Fruit fly (Drosophila melanogaster) whole organism, prepupa: ENCODE results near the gene CG33927.

Experiments used
- Blimp-1 ChIP-seq: fragments of 200-800 bp; sonication (Bioruptor generic); optimal IDR thresholded peaks from 3 replicates; lab custom pipeline; 2017; ENCODE audit warnings: missing biosample characterization, missing genetic modification characterization, mild to moderate bottlenecking, moderate library complexity, missing genetic modification reagents
- CG10631 ChIP-seq: fragments of 200-800 bp; sonication (Bioruptor generic); optimal IDR thresholded peaks from 2 replicates; lab custom pipeline; 2016; ENCODE audit warnings: missing biosample characterization, missing genetic modification characterization
- CG10669 ChIP-seq: fragments of 200-800 bp; sonication (Bioruptor generic); optimal IDR thresholded peaks from 3 replicates; lab custom pipeline; 2018; ENCODE audit warnings: missing biosample characterization, mild to moderate bottlenecking, missing genetic modification characterization, moderate library complexity
- CG15336 ChIP-seq: fragments of 200-800 bp; sonication (Bioruptor generic); IDR thresholded peaks from 2 replicates; pipeline ENCODE4 v1.3.6; 2022; ENCODE audit warnings: missing biosample characterization, missing genetic modification characterization
- CG16779 ChIP-seq: fragments of 200-800 bp; sonication (Bioruptor generic); optimal IDR thresholded peaks from 3 replicates; lab custom pipeline; 2017; ENCODE audit warnings: missing biosample characterization, mild to moderate bottlenecking, missing genetic modification characterization
- CG3032 ChIP-seq: fragments of 200-800 bp; optimal IDR thresholded peaks from 2 replicates; lab custom pipeline; 2019; ENCODE audit warnings: missing biosample characterization, mild to moderate bottlenecking, missing genetic modification characterization, moderate library complexity
- CG31627 ChIP-seq: fragments of 200-800 bp; sonication (Bioruptor generic); optimal IDR thresholded peaks from 3 replicates; lab custom pipeline; 2016; ENCODE audit warnings: missing biosample characterization, missing genetic modification characterization
- CG34406 ChIP-seq: fragments of 200-800 bp; sonication (Bioruptor generic); optimal IDR thresholded peaks from 3 replicates; lab custom pipeline; 2016; ENCODE audit warnings: missing biosample characterization, missing genetic modification characterization
- CG4318 ChIP-seq: fragments of 200-800 bp; sonication (Bioruptor generic); optimal IDR thresholded peaks from 3 replicates; lab custom pipeline; 2017; ENCODE audit warnings: missing biosample characterization, mild to moderate bottlenecking, missing genetic modification characterization
- CG6276 ChIP-seq: fragments of 200-800 bp; sonication (Bioruptor generic); optimal IDR thresholded peaks from 2 replicates; lab custom pipeline; 2017; ENCODE audit warnings: missing biosample characterization, mild to moderate bottlenecking, missing genetic modification characterization
- CG6792 ChIP-seq: fragments of 200-800 bp; sonication (Bioruptor generic); optimal IDR thresholded peaks from 3 replicates; lab custom pipeline; 2016; ENCODE audit warnings: missing biosample characterization, missing genetic modification characterization
- CG6808 ChIP-seq: fragments of 200-800 bp; sonication (Bioruptor generic); optimal IDR thresholded peaks from 3 replicates; lab custom pipeline; 2017; ENCODE audit warnings: missing biosample characterization, missing genetic modification characterization, mild to moderate bottlenecking, moderate library complexity, missing genetic modification reagents
- CG8119 ChIP-seq: fragments of 200-800 bp; sonication (Bioruptor generic); IDR thresholded peaks from 3 replicates; pipeline ENCODE4 v1.3.6; 2022; ENCODE audit warnings: missing biosample characterization, missing genetic modification characterization
- Eip75B ChIP-seq: fragments of 200-800 bp; sonication (Bioruptor generic); optimal IDR thresholded peaks from 3 replicates; lab custom pipeline; 2016; ENCODE audit warnings: missing biosample characterization, missing genetic modification characterization
- Eip93F ChIP-seq: fragments of 200-800 bp; sonication (Bioruptor generic); optimal IDR thresholded peaks from 2 replicates; lab custom pipeline; 2016; ENCODE audit warnings: missing biosample characterization, mild to moderate bottlenecking, missing genetic modification characterization
- Ets21C ChIP-seq: fragments of 200-800 bp; sonication (Bioruptor generic); optimal IDR thresholded peaks from 3 replicates; lab custom pipeline; 2016; ENCODE audit warnings: missing biosample characterization, missing genetic modification characterization
- Ets96B ChIP-seq: fragments of 200-800 bp; optimal IDR thresholded peaks from 2 replicates; lab custom pipeline; 2019; ENCODE audit warnings: missing biosample characterization, mild to moderate bottlenecking, missing genetic modification characterization, moderate library complexity
- Gug ChIP-seq: fragments of 200-800 bp; sonication (Bioruptor generic); IDR thresholded peaks from 2 replicates; pipeline ENCODE4 v1.3.6; 2022; ENCODE audit warnings: missing biosample characterization, missing genetic modification characterization
- Hr38 ChIP-seq: sonication (Bioruptor generic); optimal IDR thresholded peaks from 2 replicates; lab custom pipeline; 2016; ENCODE audit warnings: missing biosample characterization, missing genetic modification characterization
- Lpt ChIP-seq: fragments of 200-800 bp; sonication (Bioruptor generic); optimal IDR thresholded peaks from 3 replicates; lab custom pipeline; 2016; ENCODE audit warnings: missing biosample characterization, missing genetic modification characterization
- Met ChIP-seq: fragments of 200-800 bp; sonication (Bioruptor generic); optimal IDR thresholded peaks from 3 replicates; lab custom pipeline; 2016; ENCODE audit warnings: missing biosample characterization, missing genetic modification characterization
- OdsH ChIP-seq: fragments of 200-800 bp; sonication (Bioruptor generic); optimal IDR thresholded peaks from 3 replicates; lab custom pipeline; 2016; ENCODE audit warnings: missing biosample characterization, missing genetic modification characterization
- Smox ChIP-seq: fragments of 200-800 bp; sonication (Bioruptor generic); optimal IDR thresholded peaks from 3 replicates; lab custom pipeline; 2016; ENCODE audit warnings: missing biosample characterization, missing genetic modification characterization
- Sox102F ChIP-seq: fragments of 200-800 bp; sonication (Bioruptor generic); optimal IDR thresholded peaks from 2 replicates; lab custom pipeline; 2016; ENCODE audit warnings: missing biosample characterization, mild to moderate bottlenecking, missing genetic modification characterization
- Sox14 ChIP-seq: fragments of 200-800 bp; sonication (Bioruptor generic); optimal IDR thresholded peaks from 3 replicates; lab custom pipeline; 2016; ENCODE audit warnings: missing biosample characterization, missing genetic modification characterization
- Sox15 ChIP-seq: fragments of 200-800 bp; sonication (Bioruptor generic); optimal IDR thresholded peaks from 3 replicates; lab custom pipeline; 2016; ENCODE audit warnings: missing biosample characterization, missing genetic modification characterization
- achi ChIP-seq: fragments of 200-800 bp; sonication (Bioruptor generic); optimal IDR thresholded peaks from 3 replicates; lab custom pipeline; 2016; ENCODE audit warnings: missing biosample characterization, missing genetic modification characterization
- acj6 ChIP-seq: fragments of 200-800 bp; sonication (Bioruptor generic); optimal IDR thresholded peaks from 3 replicates; lab custom pipeline; 2016; ENCODE audit warnings: missing biosample characterization, missing genetic modification characterization
- cyc ChIP-seq: fragments of 200-800 bp; sonication (Bioruptor generic); optimal IDR thresholded peaks from 3 replicates; lab custom pipeline; 2016; ENCODE audit warnings: missing biosample characterization, missing genetic modification characterization
- dac ChIP-seq: fragments of 200-800 bp; sonication (Bioruptor generic); optimal IDR thresholded peaks from 2 replicates; lab custom pipeline; 2017; ENCODE audit warnings: missing biosample characterization, mild to moderate bottlenecking, missing genetic modification characterization
- dsx ChIP-seq: fragments of 200-800 bp; optimal IDR thresholded peaks from 3 replicates; lab custom pipeline; 2019; ENCODE audit warnings: missing biosample characterization, mild to moderate bottlenecking, missing genetic modification characterization, moderate library complexity; ENCODE audit not compliant: poor library complexity, severe bottlenecking
- eg ChIP-seq: fragments of 200-800 bp; sonication (Bioruptor generic); IDR thresholded peaks from 3 replicates; pipeline ENCODE4 v1.3.6; 2022; ENCODE audit warnings: missing biosample characterization, missing genetic modification characterization
- esn ChIP-seq: fragments of 200-800 bp; sonication (Bioruptor generic); optimal IDR thresholded peaks from 2 replicates; lab custom pipeline; 2016; ENCODE audit warnings: missing biosample characterization, mild to moderate bottlenecking, missing genetic modification characterization, moderate library complexity
- fd59A ChIP-seq: fragments of 200-800 bp; sonication (Bioruptor generic); optimal IDR thresholded peaks from 2 replicates; lab custom pipeline; 2017; ENCODE audit warnings: missing biosample characterization, mild to moderate bottlenecking, missing genetic modification characterization, missing genetic modification reagents
- fd85E ChIP-seq: fragments of 200-800 bp; sonication (Bioruptor generic); optimal IDR thresholded peaks from 3 replicates; lab custom pipeline; 2016; ENCODE audit warnings: missing biosample characterization, missing genetic modification characterization
- fkh ChIP-seq: fragments of 200-800 bp; sonication (Bioruptor generic); optimal IDR thresholded peaks from 3 replicates; lab custom pipeline; 2017; ENCODE audit warnings: missing biosample characterization, mild to moderate bottlenecking, missing genetic modification characterization, moderate library complexity
- lz ChIP-seq: fragments of 200-800 bp; sonication (Bioruptor generic); optimal IDR thresholded peaks from 3 replicates; lab custom pipeline; 2016; ENCODE audit warnings: missing biosample characterization, missing genetic modification characterization
- pdm3 ChIP-seq: fragments of 200-800 bp; sonication (Bioruptor generic); optimal IDR thresholded peaks from 3 replicates; lab custom pipeline; 2016; ENCODE audit warnings: missing biosample characterization, missing genetic modification characterization
- spab ChIP-seq: fragments of 200-800 bp; sonication (Bioruptor generic); optimal IDR thresholded peaks from 2 replicates; lab custom pipeline; 2017; ENCODE audit warnings: missing biosample characterization, mild to moderate bottlenecking, missing genetic modification characterization, missing genetic modification reagents
- ss ChIP-seq, 2 experiments: fragments of 200-800 bp; sonication (Bioruptor generic); optimal IDR thresholded peaks; 2 replicates in 1 of 2; 3 replicates in 1 of 2; lab custom pipeline; 2017 to 2018; ENCODE audit warnings: mild to moderate bottlenecking in 2 of 2, missing biosample characterization in 2 of 2, missing genetic modification characterization in 2 of 2, moderate library complexity in 1 of 2
- svp ChIP-seq: fragments of 200-800 bp; sonication (Bioruptor generic); peaks from one replicate; lab custom pipeline; 2016; ENCODE audit warnings: missing biosample characterization, missing genetic modification characterization
- vri ChIP-seq: fragments of 200-800 bp; sonication (Bioruptor generic); optimal IDR thresholded peaks from 3 replicates; lab custom pipeline; 2016; ENCODE audit warnings: missing biosample characterization, mild to moderate bottlenecking, missing genetic modification characterization

The CG33927 gene

DNA sequence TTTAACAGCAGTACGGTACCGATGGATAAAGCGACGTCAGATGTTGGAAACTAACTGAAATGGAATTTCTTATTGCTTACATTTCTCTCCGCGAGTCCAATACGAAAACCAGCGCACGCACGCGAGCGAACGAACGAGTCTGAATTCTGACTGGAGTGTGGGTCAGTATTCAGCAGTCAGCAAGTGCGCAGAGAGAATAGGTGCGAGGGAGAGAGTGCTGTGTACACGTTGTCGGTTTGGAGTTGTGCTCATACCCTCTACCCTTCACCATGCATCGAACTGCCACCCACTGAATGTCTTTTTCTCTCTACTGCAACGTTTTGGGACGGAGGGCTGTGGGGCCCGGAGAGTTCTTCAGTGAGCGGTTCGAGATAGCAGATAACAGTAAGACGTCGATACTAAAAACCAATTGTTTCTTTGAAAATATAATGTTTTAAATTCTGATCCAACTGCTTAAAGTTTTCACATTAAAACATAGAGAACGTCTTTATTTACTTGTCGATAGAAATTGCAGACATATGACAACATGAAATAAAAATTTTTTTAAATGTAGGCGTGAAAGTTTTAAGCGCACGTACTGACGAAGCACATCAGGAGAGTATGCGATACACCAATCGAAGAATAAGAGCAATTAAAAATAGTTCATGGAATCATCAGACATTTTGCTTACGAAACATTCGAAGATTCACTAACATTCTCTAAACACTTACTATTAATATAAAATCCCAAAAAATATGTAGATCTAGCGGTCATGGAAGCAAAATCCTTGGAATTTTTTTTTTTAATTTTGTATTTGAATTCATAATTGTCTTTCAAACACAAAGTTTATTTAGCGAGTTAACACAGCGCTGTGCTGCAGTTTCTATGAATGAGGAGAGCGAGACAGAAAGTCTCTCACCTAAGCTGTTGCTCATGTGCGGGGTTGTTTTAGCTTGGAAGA lies 49.4 kb upstream of the CG33927 start (continued):
- TF ChIP-seq CG6276 (GFP tag; lab: Kevin White, UChicago) (peak; percentile 92), vri (GFP tag; lab: Kevin White, UChicago) (peak; percentile 55), CG16779 (peak; percentile 40), Hr38 (no peak), CG4318 (GFP tag; lab: Kevin White, UChicago) (peak; percentile 94), dsx (peak; percentile 47), fd85E (GFP tag; lab: Kevin White, UChicago) (peak; percentile 54), Sox14 (peak; percentile 92), dac (GFP tag; lab: Kevin White, UChicago) (peak; percentile 82), eg (GFP tag; lab: Robert Waterston, UW) (no peak), Ets96B (tag; lab: Kevin White, UChicago) (peak; percentile 77), CG3032 (tag; lab: Kevin White, UChicago) (peak; percentile 74), achi (peak; percentile 85), CG10669 (GFP tag; lab: Kevin White, UChicago) (peak; percentile 70), lz (GFP tag; lab: Kevin White, UChicago) (peak; percentile 88), CG10631 (peak; percentile 91), Ets21C (GFP tag; lab: Kevin White, UChicago) (peak; percentile 77), CG6808 (GFP tag; lab: Kevin White, UChicago) (peak; percentile 76)

- no peak for TF ChIP-seq svp (GFP tag; lab: Kevin White, UChicago)
- no peak for TF ChIP-seq CG10669 (GFP tag; lab: Kevin White, UChicago)
- TF ChIP-seq CG34406 (GFP tag; lab: Kevin White, UChicago): no peak
- TF ChIP-seq CG10631: no peak
- no peak for TF ChIP-seq OdsH
- no peak for TF ChIP-seq fkh
- TF ChIP-seq Lpt (GFP tag; lab: Kevin White, UChicago): no peak
- TF ChIP-seq CG15336 (GFP tag; lab: Robert Waterston, UW): no peak
- TF ChIP-seq, all 60 proteins: peak for 0
These were observed 48.7 kb upstream of the CG33927 start for dm6 chr3R:4739192-4739491.

DNA sequence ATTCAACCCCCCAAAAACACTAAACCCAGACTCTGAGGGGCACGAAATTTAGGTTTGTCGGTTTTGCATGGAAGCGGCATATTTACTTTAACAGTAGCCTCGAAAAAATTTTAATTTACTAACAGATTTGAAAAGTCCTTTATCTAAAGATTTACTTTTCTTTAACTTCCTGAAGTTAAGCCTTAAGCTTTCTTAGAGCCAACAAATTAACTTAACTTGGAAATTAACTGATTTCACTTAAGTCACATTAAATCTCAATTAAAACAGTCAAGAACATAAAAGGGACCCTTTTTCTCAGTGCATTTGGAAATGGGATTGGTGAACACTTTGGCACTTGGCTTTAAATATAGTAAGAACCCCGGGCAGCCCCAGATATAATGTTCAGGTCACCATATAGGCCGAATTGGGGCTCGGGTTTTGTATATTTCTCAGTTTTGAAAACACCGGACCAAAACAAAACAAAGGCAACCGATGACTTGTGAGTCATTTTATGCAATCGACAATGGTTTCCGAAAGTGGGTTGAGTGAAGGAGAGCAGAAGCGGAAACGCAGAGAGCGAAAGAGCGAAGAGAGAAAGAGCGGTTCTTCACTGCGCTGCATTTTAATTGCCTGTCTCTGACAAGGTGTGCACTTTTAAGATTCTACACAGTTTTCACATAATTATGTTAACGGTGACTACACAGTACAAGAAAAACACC lies 48.2 kb upstream of the CG33927 start:
- no peak for TF ChIP-seq Ets21C (GFP tag; lab: Kevin White, UChicago)
- no peak for TF ChIP-seq Ets96B (tag; lab: Kevin White, UChicago)
- TF ChIP-seq CG8119 (GFP tag; lab: Robert Waterston, UW): no peak
- TF ChIP-seq Sox15 (GFP tag; lab: Kevin White, UChicago): no peak
- TF ChIP-seq CG3032 (tag; lab: Kevin White, UChicago): no peak
- TF ChIP-seq Blimp-1 (GFP tag; lab: Kevin White, UChicago): no peak
- no peak for TF ChIP-seq CG6808 (GFP tag; lab: Kevin White, UChicago)
- peak; percentile 10 for TF ChIP-seq CG6792 (GFP tag; lab: Kevin White, UChicago)
- no peak for TF ChIP-seq Eip93F (GFP tag; lab: Kevin White, UChicago)
- peak; percentile 4 for TF ChIP-seq Eip75B (GFP tag; lab: Kevin White, UChicago)
- TF ChIP-seq Hr38: no peak
- TF ChIP-seq svp (GFP tag; lab: Kevin White, UChicago): peak; percentile 81
- TF ChIP-seq CG4318 (GFP tag; lab: Kevin White, UChicago): peak; percentile 32
- no peak for TF ChIP-seq Gug (GFP tag; lab: Robert Waterston, UW)
- TF ChIP-seq CG31627 (GFP tag; lab: Kevin White, UChicago): peak; percentile 22
- peak; percentile 19 for TF ChIP-seq cyc (GFP tag; lab: Kevin White, UChicago)
- TF ChIP-seq Met: peak; percentile 51
- no peak for TF ChIP-seq dac (GFP tag; lab: Kevin White, UChicago)
- peak; percentile 9 for TF ChIP-seq dsx
- peak; percentile 39 for TF ChIP-seq CG10631
- peak; percentile 21 for TF ChIP-seq pdm3
- peak; percentile 27 for TF ChIP-seq lz (GFP tag; lab: Kevin White, UChicago)
- peak; percentile 44 for TF ChIP-seq Smox (GFP tag; lab: Kevin White, UChicago)
- peak; percentile 48 for TF ChIP-seq esn
- TF ChIP-seq fd59A (GFP tag; lab: Kevin White, UChicago): no peak
- peak; percentile 11 for TF ChIP-seq acj6 (GFP tag; lab: Kevin White, UChicago)
- TF ChIP-seq ss (GFP tag; optimal IDR thresholded peaks at IDR 0.05; lab: Kevin White, UChicago): no peak
- peak; percentile 42 for TF ChIP-seq Sox102F
- no peak for TF ChIP-seq fd85E (GFP tag; lab: Kevin White, UChicago)
- peak; percentile 40 for TF ChIP-seq Sox14
- no peak for TF ChIP-seq fkh
- TF ChIP-seq spab: peak; percentile 23
- TF ChIP-seq achi: peak; percentile 49
